Worm (Caenorhabditis elegans): ENCODE measurements around the gene T07F8.4.

ce11 chrII:7098578-7098977, 33.3 kb downstream of the T07F8.4 start, which contains the start of gene mct-5:
- TF ChIP-seq nhr-76 (tag; optimal IDR thresholded peaks at IDR 0.05), result no peak
- no peak for TF ChIP-seq elt-1 (tag; optimal IDR thresholded peaks at IDR 0.05; ENCODE audit: borderline replicate concordance, insufficient read depth)
- TF ChIP-seq lsy-2 (tag; optimal IDR thresholded peaks at IDR 0.05), result no peak
- TF ChIP-seq lin-32 (GFP tag; optimal IDR thresholded peaks at IDR 0.05), result no peak

Measured in whole organism, mixed stage, embryonic.